Fruit fly (Drosophila melanogaster) ovary, adult (tissue): ENCODE results near the gene Mrm2.

Experiments
- CG17801 ChIP-seq: fragments of 200-800 bp; optimal IDR thresholded peaks from 2 replicates; lab custom pipeline; 2019; ENCODE audit warnings: missing biosample characterization, mild to moderate bottlenecking, missing genetic modification characterization, moderate library complexity; ENCODE audit not compliant: partially characterized antibody

Gene Mrm2

dm6 chr3R:19910302-19911029, 49.1 kb downstream of the Mrm2 start:
- TF ChIP-seq CG17801: no peak

- no peak for TF ChIP-seq CG17801
Observed at dm6 chr3R:19911030-19911429, 49.6 kb downstream of the Mrm2 start.
